Fruit fly (Drosophila melanogaster): ENCODE data around the gene nAChRbeta3.

DNA sequence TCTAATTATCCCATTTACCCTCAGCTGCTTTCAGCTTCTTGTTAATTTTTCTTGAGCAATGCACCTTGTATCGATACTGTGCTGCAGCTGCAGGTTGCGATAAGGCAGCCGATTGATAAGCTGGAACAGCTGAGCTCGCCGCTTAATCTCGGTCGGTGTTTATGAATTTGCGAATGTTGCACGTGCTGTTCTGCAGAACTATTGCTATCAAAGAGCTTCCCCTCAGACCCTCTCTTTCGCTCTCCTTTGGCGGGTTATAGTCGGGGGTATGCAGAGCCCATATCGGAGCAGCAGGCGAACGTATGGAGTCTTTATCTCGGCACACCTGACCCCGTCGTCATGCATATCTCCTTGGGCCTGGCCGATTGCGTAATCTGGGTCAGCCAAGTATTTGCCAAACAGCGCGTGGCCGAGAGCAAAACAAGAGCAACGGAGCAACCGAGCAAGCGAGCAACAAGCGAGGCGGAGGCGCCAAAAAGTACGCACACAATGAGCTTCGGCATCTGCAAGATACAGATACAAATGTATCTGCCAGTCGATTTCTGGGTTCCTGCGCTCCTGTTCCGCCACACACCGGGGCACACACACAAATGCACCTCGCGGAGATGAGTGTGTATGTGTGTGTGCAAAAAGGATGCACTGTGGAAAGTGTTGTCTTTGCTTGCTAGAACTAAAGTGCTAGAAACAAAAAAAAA is 30.7 kb upstream of the nAChRbeta3 start:
- TF ChIP-seq CG12768 (GFP tag; optimal IDR thresholded peaks at IDR 0.05) = no peak
- no peak for TF ChIP-seq Clk (GFP tag; optimal IDR thresholded peaks at IDR 0.05)

All from whole organism, adult.